Worm (Caenorhabditis elegans) whole organism, young adult: Measurements from ENCODE around the gene set-1.
A peak's percentile ranks its signal among the peaks of the same experiment; 100 is the strongest.

Experiments used
- T26A5.8 ChIP-seq: sonication (generic microtip); optimal IDR thresholded peaks from 2 replicates; lab custom pipeline; 2016; ENCODE audit warnings: missing genetic modification characterization, missing compliant biosample characterization
- ama-1 ChIP-seq, 3 experiments: fragments of 150-350 bp in 1 of 3; sonication (generic microtip) in 2 of 3; optimal IDR thresholded peaks; 2 replicates each; lab custom pipeline; 2014 to 2018; ENCODE audit warnings: missing biosample characterization in 2 of 3, missing genetic modification characterization in 2 of 3, missing genetic modification reagents in 2 of 3
- attf-3 ChIP-seq: fragments of 200-800 bp; sonication (Bioruptor generic); conservative IDR thresholded peaks from 2 replicates; pipeline ENCODE4 v1.3.6; 2022; ENCODE audit warnings: missing genetic modification reagents, missing genetic modification characterization, missing compliant biosample characterization
- attf-6 ChIP-seq: fragments of 200-800 bp; sonication (Bioruptor generic); IDR thresholded peaks from 2 replicates; pipeline ENCODE4 v1.3.6; 2022; ENCODE audit warnings: missing genetic modification reagents, missing genetic modification characterization, missing compliant biosample characterization
- bed-1 ChIP-seq: fragments of 200-800 bp; sonication (Bioruptor generic); IDR thresholded peaks from 2 replicates; pipeline ENCODE4 v1.3.6; 2022; ENCODE audit warnings: missing genetic modification reagents, missing genetic modification characterization, missing compliant biosample characterization
- efl-1 ChIP-seq: fragments of 150-350 bp; optimal IDR thresholded peaks from 2 replicates; lab custom pipeline; 2014; ENCODE audit warnings: missing biosample characterization, missing genetic modification reagents, missing genetic modification characterization
- egl-44 ChIP-seq: fragments of 200-800 bp; sonication (Bioruptor generic); IDR thresholded peaks from 2 replicates; pipeline ENCODE4 v1.3.6; 2022; ENCODE audit warnings: missing genetic modification reagents, missing genetic modification characterization, missing compliant biosample characterization
- him-1 ChIP-seq: sonication (generic microtip); optimal IDR thresholded peaks from 2 replicates; lab custom pipeline; 2016; ENCODE audit warnings: missing genotype, missing genetic modification reagents, missing genetic modification characterization, missing compliant biosample characterization
- nhr-90 ChIP-seq: sonication (generic microtip); optimal IDR thresholded peaks from 2 replicates; lab custom pipeline; 2016; ENCODE audit warnings: missing genotype, mild to moderate bottlenecking, missing genetic modification characterization, missing compliant biosample characterization
- sdz-38 ChIP-seq: sonication (generic microtip); optimal IDR thresholded peaks from 2 replicates; lab custom pipeline; 2016; ENCODE audit warnings: missing genotype, missing genetic modification characterization, missing compliant biosample characterization
- ztf-6 ChIP-seq: fragments of 200-800 bp; sonication (Bioruptor generic); IDR thresholded peaks from 2 replicates; pipeline ENCODE4 v1.3.6; 2022; ENCODE audit warnings: missing genetic modification reagents, missing genetic modification characterization, missing compliant biosample characterization

DNA sequence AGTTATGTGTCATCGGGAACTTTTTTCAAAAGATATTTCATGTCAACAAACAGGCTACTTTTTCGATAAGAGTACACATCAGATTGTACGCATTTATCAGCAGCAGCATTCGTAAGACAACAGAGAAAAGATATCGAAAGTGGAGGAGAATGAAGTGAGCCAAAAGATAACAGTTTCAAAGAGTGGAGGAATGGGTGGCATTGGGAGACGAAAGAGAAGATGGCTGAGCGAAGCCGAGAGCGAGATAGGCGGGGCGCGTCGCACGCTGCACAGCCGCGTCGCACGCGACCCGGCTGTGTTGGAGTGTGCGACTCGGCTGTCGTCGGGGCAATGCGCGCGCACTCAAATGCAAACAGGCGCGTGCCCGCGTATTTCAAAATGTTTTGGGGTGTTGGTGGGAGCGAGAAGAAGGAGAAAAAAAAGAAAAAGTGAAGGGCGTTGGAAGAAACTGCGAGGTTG is 12.0 kb upstream of the set-1 start:
- TF ChIP-seq efl-1 (peak; percentile 86), ztf-6 (GFP tag; lab: Robert Waterston, UW) (no peak), him-1 (tag; lab: Kevin White, UChicago) (no peak), sdz-38 (tag; lab: Kevin White, UChicago) (no peak), bed-1 (GFP tag; lab: Robert Waterston, UW) (no peak), ama-1 (optimal IDR thresholded peaks at IDR 0.05; lab: Kevin White, UChicago) (peak; percentile 18), ama-1 (GFP tag; optimal IDR thresholded peaks at IDR 0.05; lab: Kevin White, UChicago) (peak in 1 of 2 experiments; percentile 8), T26A5.8 (tag; lab: Kevin White, UChicago) (peak; percentile 82), nhr-90 (tag; lab: Kevin White, UChicago) (peak; percentile 67), attf-6 (GFP tag; lab: Robert Waterston, UW) (no peak), attf-3 (GFP tag; lab: Robert Waterston, UW) (peak; percentile 68), egl-44 (peak; percentile 69; the same call in 1 of the 2 replicates)
